Worm (Caenorhabditis elegans) whole organism, L2 larva: ENCODE measurements around the gene srg-16.
"Not testable (repeated sequence)": the region's sequence is repeated elsewhere in the genome, so short reads cannot be mapped to it uniquely, and the experiment has no call there.

ENCODE experiments used
- C34F6.9 ChIP-seq: fragments of 150-350 bp; optimal IDR thresholded peaks from 2 replicates; lab custom pipeline; 2014; ENCODE audit warnings: missing biosample characterization, missing genetic modification characterization
- F13H6.1 ChIP-seq: sonication (generic microtip); optimal IDR thresholded peaks from 2 replicates; lab custom pipeline; 2016; ENCODE audit warnings: missing genetic modification characterization, missing compliant biosample characterization
- R02D3.7 ChIP-seq: fragments of 150-350 bp; optimal IDR thresholded peaks from 2 replicates; lab custom pipeline; 2014; ENCODE audit warnings: missing biosample characterization, missing genetic modification characterization
- Y55F3AM.14 ChIP-seq: fragments of 200-800 bp; sonication (Bioruptor generic); optimal IDR thresholded peaks from 2 replicates; lab custom pipeline; 2018; ENCODE audit warnings: mild to moderate bottlenecking, missing genetic modification characterization, missing compliant biosample characterization
- ZK546.5 ChIP-seq: sonication (generic microtip); optimal IDR thresholded peaks from 2 replicates; lab custom pipeline; 2017; ENCODE audit warnings: missing biosample characterization, missing genetic modification characterization
- alr-1 ChIP-seq: fragments of 150-350 bp; optimal IDR thresholded peaks from 2 replicates; lab custom pipeline; 2014; ENCODE audit warnings: missing biosample characterization, missing genetic modification characterization
- aly-2 ChIP-seq: fragments of 150-350 bp; optimal IDR thresholded peaks from 2 replicates; lab custom pipeline; 2014; ENCODE audit warnings: missing biosample characterization, missing genetic modification characterization
- ama-1 ChIP-seq: fragments of 150-350 bp; optimal IDR thresholded peaks from 2 replicates; lab custom pipeline; 2018; ENCODE audit warnings: inconsistent platforms
- ceh-16 ChIP-seq: fragments of 150-350 bp; optimal IDR thresholded peaks from 2 replicates; lab custom pipeline; 2014; ENCODE audit warnings: missing biosample characterization, missing genetic modification characterization
- ceh-82 ChIP-seq: fragments of 150-350 bp; optimal IDR thresholded peaks from 2 replicates; lab custom pipeline; 2014; ENCODE audit warnings: missing biosample characterization, missing genetic modification characterization
- crh-2 ChIP-seq: sonication (generic microtip); optimal IDR thresholded peaks from 2 replicates; lab custom pipeline; 2017; ENCODE audit warnings: missing biosample characterization, missing genetic modification characterization
- dmd-4 ChIP-seq: sonication (generic microtip); optimal IDR thresholded peaks from 2 replicates; lab custom pipeline; 2017; ENCODE audit warnings: missing biosample characterization, missing genetic modification characterization
- egl-27 ChIP-seq: sonication (generic microtip); optimal IDR thresholded peaks from 3 replicates; lab custom pipeline; 2017; ENCODE audit warnings: missing biosample characterization, missing genetic modification reagents, missing genetic modification characterization
- elt-1 ChIP-seq: fragments of 150-350 bp; optimal IDR thresholded peaks from 2 replicates; lab custom pipeline; 2014; ENCODE audit warnings: missing biosample characterization, missing genetic modification characterization
- fos-1 ChIP-seq: fragments of 150-350 bp; optimal IDR thresholded peaks from 2 replicates; lab custom pipeline; 2014; ENCODE audit warnings: missing biosample characterization, missing genetic modification characterization
- gmeb-1 ChIP-seq: fragments of 150-350 bp; optimal IDR thresholded peaks from 2 replicates; lab custom pipeline; 2014; ENCODE audit warnings: missing biosample characterization, missing genetic modification characterization
- lin-11 ChIP-seq: fragments of 150-350 bp; sonication (generic microtip); optimal IDR thresholded peaks from 2 replicates; lab custom pipeline; 2014; ENCODE audit warnings: missing biosample characterization, missing genetic modification characterization, inconsistent platforms, mixed read lengths
- lin-13 ChIP-seq: fragments of 150-350 bp; optimal IDR thresholded peaks from 2 replicates; lab custom pipeline; 2014; ENCODE audit warnings: missing biosample characterization, missing genetic modification reagents, missing genetic modification characterization
- lin-39 ChIP-seq: fragments of 150-350 bp; optimal IDR thresholded peaks from 2 replicates; lab custom pipeline; 2014; ENCODE audit warnings: missing biosample characterization, missing genetic modification reagents, missing genetic modification characterization
- nhr-11 ChIP-seq: fragments of 150-350 bp; optimal IDR thresholded peaks from 2 replicates; lab custom pipeline; 2014; ENCODE audit warnings: missing biosample characterization, missing genetic modification characterization
- nhr-129 ChIP-seq: fragments of 150-350 bp; optimal IDR thresholded peaks from 2 replicates; lab custom pipeline; 2014; ENCODE audit warnings: missing biosample characterization, missing genetic modification characterization
- nhr-21 ChIP-seq: fragments of 150-350 bp; optimal IDR thresholded peaks from 2 replicates; lab custom pipeline; 2014; ENCODE audit warnings: missing biosample characterization, missing genetic modification characterization
- nhr-23 ChIP-seq: fragments of 150-350 bp; optimal IDR thresholded peaks from 2 replicates; lab custom pipeline; 2014; ENCODE audit warnings: missing biosample characterization, missing genetic modification reagents, missing genetic modification characterization
- nhr-237 ChIP-seq: fragments of 150-350 bp; optimal IDR thresholded peaks from 2 replicates; lab custom pipeline; 2014; ENCODE audit warnings: missing biosample characterization, missing genetic modification characterization
- nhr-6 ChIP-seq: fragments of 150-350 bp; optimal IDR thresholded peaks from 2 replicates; lab custom pipeline; 2014; ENCODE audit warnings: missing biosample characterization, missing genetic modification characterization
- nhr-77 ChIP-seq: fragments of 150-350 bp; optimal IDR thresholded peaks from 2 replicates; lab custom pipeline; 2014; ENCODE audit warnings: missing biosample characterization, missing genetic modification characterization
- peb-1 ChIP-seq: fragments of 150-350 bp; optimal IDR thresholded peaks from 2 replicates; lab custom pipeline; 2014; ENCODE audit warnings: missing biosample characterization, missing genetic modification characterization
- sem-4 ChIP-seq: fragments of 150-350 bp; optimal IDR thresholded peaks from 2 replicates; lab custom pipeline; 2014; ENCODE audit warnings: missing biosample characterization, missing genetic modification reagents, missing genetic modification characterization
- skn-1 ChIP-seq: sonication (generic microtip); optimal IDR thresholded peaks from 2 replicates; lab custom pipeline; 2017; ENCODE audit warnings: missing biosample characterization, missing genetic modification characterization
- sma-9 ChIP-seq, 2 experiments: fragments of 150-350 bp in 1 of 2; sonication (generic microtip) in 1 of 2; optimal IDR thresholded peaks; 2 replicates each; lab custom pipeline; 2014 to 2016; ENCODE audit warnings: missing genetic modification characterization in 2 of 2, mild to moderate bottlenecking in 1 of 2, missing biosample characterization in 1 of 2, missing compliant biosample characterization in 1 of 2, missing genetic modification reagents in 1 of 2, moderate library complexity in 1 of 2
- unc-39 ChIP-seq: fragments of 150-350 bp; optimal IDR thresholded peaks from 2 replicates; lab custom pipeline; 2014; ENCODE audit warnings: missing biosample characterization, missing genetic modification characterization
- unc-55 ChIP-seq: fragments of 150-350 bp; sonication (generic microtip); optimal IDR thresholded peaks from 3 replicates; lab custom pipeline; 2014; ENCODE audit warnings: missing biosample characterization, missing genetic modification reagents, missing genetic modification characterization
- zag-1 ChIP-seq: fragments of 150-350 bp; optimal IDR thresholded peaks from 2 replicates; lab custom pipeline; 2014; ENCODE audit warnings: missing biosample characterization, missing genetic modification characterization
- ztf-11 ChIP-seq: sonication (generic microtip); optimal IDR thresholded peaks from 2 replicates; lab custom pipeline; 2017; ENCODE audit warnings: missing biosample characterization, missing genetic modification characterization
- ztf-4 ChIP-seq: fragments of 150-350 bp; optimal IDR thresholded peaks from 2 replicates; lab custom pipeline; 2014; ENCODE audit warnings: missing biosample characterization, missing genetic modification characterization

The srg-16 gene

DNA sequence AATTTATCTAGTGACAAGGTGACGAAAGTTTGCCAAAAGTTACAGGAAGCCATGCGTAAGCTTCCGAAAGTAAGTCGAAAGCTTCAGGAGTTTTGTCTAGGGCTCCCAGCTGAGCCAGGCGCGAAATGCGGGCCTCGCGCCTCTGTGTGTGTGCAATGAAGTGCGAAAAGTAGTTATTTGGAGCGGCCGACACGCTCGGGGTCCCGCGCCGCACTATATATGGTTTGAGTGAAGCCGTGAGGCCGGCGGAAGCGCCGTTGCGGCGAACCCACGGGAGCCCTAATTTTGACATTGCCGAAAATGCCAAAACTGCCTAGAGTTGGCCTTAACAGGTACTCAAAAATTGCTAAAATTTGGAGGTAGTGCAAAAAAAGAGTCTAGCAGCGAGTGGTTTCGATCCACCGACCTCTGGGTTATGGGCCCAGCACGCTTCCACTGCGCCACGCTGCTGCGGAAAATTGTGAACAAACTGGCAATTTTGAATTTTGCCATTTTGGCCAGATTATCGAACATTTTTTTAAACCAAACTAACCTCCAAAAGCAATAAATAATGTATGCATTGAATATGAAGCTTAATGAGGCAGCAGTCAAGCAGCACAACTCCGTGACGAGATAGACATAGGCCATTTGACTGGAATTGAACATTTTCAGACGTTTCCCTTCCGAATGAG lies 31.6 kb upstream of the srg-16 start:
- TF ChIP-seq dmd-4 (tag; lab: Kevin White, UChicago), result no peak
- TF ChIP-seq ztf-4 (tag; lab: Kevin White, UChicago), result no peak
- no peak for TF ChIP-seq skn-1 (tag; lab: Kevin White, UChicago)
- no peak for TF ChIP-seq egl-27 (tag; lab: Kevin White, UChicago)
- no peak for TF ChIP-seq nhr-11 (tag; lab: Kevin White, UChicago)
- TF ChIP-seq sem-4, result no peak
- no peak for TF ChIP-seq gmeb-1 (tag; lab: Kevin White, UChicago)
- TF ChIP-seq ceh-16 (tag; lab: Kevin White, UChicago), result no peak
- no peak for TF ChIP-seq ztf-11
- TF ChIP-seq F13H6.1 (tag; lab: Kevin White, UChicago), result no peak
- TF ChIP-seq nhr-23 (tag; lab: Kevin White, UChicago), result no peak
- TF ChIP-seq lin-11 (tag; lab: Kevin White, UChicago), result no peak
- no peak for TF ChIP-seq unc-55 (GFP tag; lab: Kevin White, UChicago)
- no peak for TF ChIP-seq nhr-237
- TF ChIP-seq lin-13, result no peak

DNA sequence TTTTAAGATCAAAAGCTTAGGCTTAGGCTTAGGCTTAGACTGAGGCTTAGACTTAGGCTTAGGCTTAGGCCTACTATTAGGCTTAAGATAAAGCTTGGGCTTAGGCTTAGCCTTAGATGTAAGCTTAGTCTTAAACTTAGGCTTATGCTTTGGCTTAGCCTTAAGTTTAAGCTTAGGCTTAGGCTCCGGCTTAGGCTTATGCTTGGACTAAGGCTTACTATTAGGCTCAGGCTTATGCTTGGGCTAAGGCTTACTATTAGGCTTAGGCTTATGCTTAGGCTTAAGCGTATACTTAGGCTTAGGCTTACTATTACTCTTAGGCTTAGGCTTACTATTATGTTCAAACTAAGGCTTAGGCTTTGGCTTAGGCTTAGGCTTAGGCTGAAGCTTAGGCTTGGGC lies 30.2 kb upstream of the srg-16 start:
- TF ChIP-seq ceh-82 (tag; lab: Kevin White, UChicago) (no peak), nhr-21 (no peak), peb-1 (tag; lab: Kevin White, UChicago) (no peak), alr-1 (tag; lab: Kevin White, UChicago) (no peak), ama-1 (lab: Kevin White, UChicago) (no peak), Y55F3AM.14 (GFP tag; lab: Kevin White, UChicago) (no peak), dmd-4 (tag; lab: Kevin White, UChicago) (no peak), sem-4 (no peak), nhr-6 (tag; lab: Kevin White, UChicago) (no peak), elt-1 (no peak), zag-1 (tag; lab: Kevin White, UChicago) (no peak), ztf-4 (tag; lab: Kevin White, UChicago) (no peak), aly-2 (tag; lab: Kevin White, UChicago) (no peak), nhr-129 (tag; lab: Kevin White, UChicago) (no peak), ZK546.5 (no peak), lin-13 (no peak), fos-1 (no peak)

DNA sequence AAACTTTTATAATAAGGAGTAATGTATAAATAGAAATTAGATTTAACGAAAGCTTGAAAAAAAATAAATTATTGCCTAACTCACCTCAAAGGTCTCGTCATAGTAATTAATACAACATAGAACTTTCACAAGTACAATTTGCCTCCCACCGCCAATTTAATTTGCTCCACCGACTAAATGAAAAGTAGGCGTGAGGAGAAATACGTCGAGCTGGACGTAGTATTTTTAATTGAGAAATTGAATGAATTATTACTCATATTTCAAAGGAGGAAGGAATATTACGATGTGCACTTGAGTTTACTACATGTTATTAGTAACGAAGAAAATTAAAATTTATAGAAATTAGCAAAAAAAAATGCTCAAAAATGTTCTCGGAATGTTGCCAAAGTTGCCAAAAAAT lies 28.5 kb upstream of the srg-16 start, which contains the start of gene Y57A10C.9:
Gene Y57A10C.9 (minus strand): TSS at position 101 of the 400 bp plus-strand sequence.
- no peak for TF ChIP-seq unc-39 (tag; lab: Kevin White, UChicago)
- no peak for TF ChIP-seq nhr-77 (tag; lab: Kevin White, UChicago)
- no peak for TF ChIP-seq skn-1 (tag; lab: Kevin White, UChicago)
- no peak for TF ChIP-seq unc-55 (GFP tag; lab: Kevin White, UChicago)
- TF ChIP-seq sma-9 (GFP tag; optimal IDR thresholded peaks at IDR 0.05; lab: Kevin White, UChicago), result no peak
- TF ChIP-seq sma-9 (tag; optimal IDR thresholded peaks at IDR 0.05; lab: Kevin White, UChicago), result no peak
- no peak for TF ChIP-seq ama-1 (lab: Kevin White, UChicago)
- TF ChIP-seq lin-11 (tag; lab: Kevin White, UChicago), result no peak
- no peak for TF ChIP-seq F13H6.1 (tag; lab: Kevin White, UChicago)
- no peak for TF ChIP-seq lin-39 (tag; lab: Kevin White, UChicago)
- TF ChIP-seq lin-13, result no peak
- no peak for TF ChIP-seq zag-1 (tag; lab: Kevin White, UChicago)
- TF ChIP-seq aly-2 (tag; lab: Kevin White, UChicago), result no peak
- no peak for TF ChIP-seq crh-2 (tag; lab: Kevin White, UChicago)
- no peak for TF ChIP-seq nhr-129 (tag; lab: Kevin White, UChicago)
- no peak for TF ChIP-seq nhr-11 (tag; lab: Kevin White, UChicago)
- no peak for TF ChIP-seq ztf-11
- no peak for TF ChIP-seq R02D3.7 (tag; lab: Kevin White, UChicago)
- no peak for TF ChIP-seq nhr-21
- TF ChIP-seq nhr-6 (tag; lab: Kevin White, UChicago), result no peak
- no peak for TF ChIP-seq dmd-4 (tag; lab: Kevin White, UChicago)

ce11 chrII:12441164-12441563 lies 25.8 kb upstream of the srg-16 start, which contains the start of gene Y57A10C.10:
Gene Y57A10C.10 (minus strand): TSS chrII:12441264.
- not testable (repeated sequence) for TF ChIP-seq skn-1, C34F6.9, gmeb-1 (tag; lab: Kevin White, UChicago)
